Fruit fly (Drosophila melanogaster) whole organism, embryonic: ENCODE measurements around the gene Trf4-2.

Experiments used
- Atf-2 ChIP-seq: fragments of 200-800 bp; sonication (Bioruptor generic); optimal IDR thresholded peaks from 2 replicates; lab custom pipeline; 2016; ENCODE audit warnings: missing biosample characterization, missing genetic modification characterization
- CG10267 ChIP-seq: fragments of 200-800 bp; sonication (Bioruptor generic); optimal IDR thresholded peaks from 2 replicates; lab custom pipeline; 2018; ENCODE audit warnings: missing biosample characterization, mild to moderate bottlenecking, missing genetic modification characterization, moderate library complexity
- CG14860 ChIP-seq: fragments of 200-800 bp; sonication (Bioruptor generic); IDR thresholded peaks from 3 replicates; pipeline ENCODE4 v1.3.6; 2022; ENCODE audit warnings: missing biosample characterization, missing genetic modification characterization; ENCODE audit not compliant: partially characterized antibody
- CG1529 ChIP-seq: fragments of 200-800 bp; sonication (Bioruptor generic); optimal IDR thresholded peaks from 3 replicates; lab custom pipeline; 2018; ENCODE audit warnings: missing biosample characterization, missing genetic modification characterization
- CG1832 ChIP-seq: fragments of 200-800 bp; sonication (Bioruptor generic); optimal IDR thresholded peaks from 2 replicates; lab custom pipeline; 2017; ENCODE audit warnings: missing biosample characterization, mild to moderate bottlenecking, missing genetic modification characterization, inconsistent platforms
- CG2120 ChIP-seq: fragments of 200-800 bp; sonication (Bioruptor generic); optimal IDR thresholded peaks from 3 replicates; lab custom pipeline; 2016; ENCODE audit warnings: missing biosample characterization, missing genetic modification characterization
- CG3163 ChIP-seq: fragments of 200-800 bp; sonication (Bioruptor generic); optimal IDR thresholded peaks from 3 replicates; lab custom pipeline; 2016; ENCODE audit warnings: missing biosample characterization, missing genetic modification characterization
- CG33557 ChIP-seq: fragments of 200-800 bp; sonication (Bioruptor generic); optimal IDR thresholded peaks from 2 replicates; lab custom pipeline; 2019; ENCODE audit warnings: missing biosample characterization, mild to moderate bottlenecking, missing genetic modification characterization, moderate library complexity
- CG34224 ChIP-seq: fragments of 200-800 bp; sonication (Bioruptor generic); IDR thresholded peaks from 3 replicates; pipeline ENCODE4 v1.3.6; 2022; ENCODE audit warnings: missing biosample characterization, missing genetic modification characterization; ENCODE audit not compliant: partially characterized antibody
- CG4360 ChIP-seq: fragments of 200-800 bp; sonication (Bioruptor generic); IDR thresholded peaks from 2 replicates; pipeline ENCODE4 v1.3.6; 2022; ENCODE audit warnings: missing biosample characterization, missing genetic modification characterization
- CG4424 ChIP-seq: fragments of 200-800 bp; sonication (Bioruptor generic); optimal IDR thresholded peaks from 3 replicates; lab custom pipeline; 2016; ENCODE audit warnings: missing biosample characterization, missing genetic modification characterization
- CG4854 ChIP-seq: fragments of 200-800 bp; sonication (Bioruptor generic); optimal IDR thresholded peaks from 2 replicates; lab custom pipeline; 2016; ENCODE audit warnings: missing biosample characterization, missing genetic modification characterization, inconsistent platforms
- CG7786 ChIP-seq: fragments of 200-800 bp; sonication (Bioruptor generic); optimal IDR thresholded peaks from 2 replicates; lab custom pipeline; 2016; ENCODE audit warnings: missing biosample characterization, missing genetic modification characterization
- CG8290 ChIP-seq, 3 experiments: fragments of 200-800 bp; sonication (Bioruptor generic); optimal IDR thresholded peaks; 2 replicates each; lab custom pipeline; 2016 to 2019; ENCODE audit warnings: missing biosample characterization in 3 of 3, missing genetic modification characterization in 3 of 3, mild to moderate bottlenecking in 2 of 3, moderate library complexity in 1 of 3
- Chrac-16 ChIP-seq: fragments of 200-800 bp; sonication (Bioruptor generic); optimal IDR thresholded peaks from 3 replicates; lab custom pipeline; 2016; ENCODE audit warnings: missing biosample characterization, missing genetic modification characterization
- E2f2 ChIP-seq: fragments of 200-800 bp; sonication (Bioruptor generic); IDR thresholded peaks from 2 replicates; pipeline ENCODE4 v1.3.6; 2022; ENCODE audit warnings: missing biosample characterization, missing genetic modification characterization
- H2.0 ChIP-seq: fragments of 200-800 bp; sonication (Bioruptor generic); IDR thresholded peaks from 2 replicates; pipeline ENCODE4 v1.3.6; 2022; ENCODE audit warnings: missing biosample characterization, missing genetic modification characterization
- HLH4C ChIP-seq: fragments of 200-800 bp; sonication (Bioruptor generic); IDR thresholded peaks from 3 replicates; pipeline ENCODE4 v1.3.6; 2022; ENCODE audit warnings: missing biosample characterization, missing genetic modification characterization; ENCODE audit not compliant: partially characterized antibody
- Hmr ChIP-seq: fragments of 200-800 bp; sonication (Bioruptor generic); optimal IDR thresholded peaks from 3 replicates; lab custom pipeline; 2017; ENCODE audit warnings: mild to moderate bottlenecking, missing biosample characterization, missing genetic modification reagents, missing genetic modification characterization
- Kr ChIP-seq: fragments of 200-800 bp; sonication (Bioruptor generic); optimal IDR thresholded peaks from 2 replicates; lab custom pipeline; 2017; ENCODE audit warnings: missing biosample characterization, mild to moderate bottlenecking, missing genetic modification characterization
- MBD-R2 ChIP-seq: fragments of 200-800 bp; sonication (Bioruptor generic); IDR thresholded peaks from 2 replicates; pipeline ENCODE4 v1.3.6; 2022; ENCODE audit warnings: missing biosample characterization, missing genetic modification characterization
- Pdp1 ChIP-seq, 2 experiments: fragments of 200-800 bp; sonication (Bioruptor generic); optimal IDR thresholded peaks; 3 replicates each; lab custom pipeline; 2016; ENCODE audit warnings: missing biosample characterization in 2 of 2, missing genetic modification characterization in 2 of 2, mild to moderate bottlenecking in 1 of 2, moderate library complexity in 1 of 2
- Sry-δ ChIP-seq: fragments of 200-800 bp; sonication (Bioruptor generic); optimal IDR thresholded peaks from 2 replicates; lab custom pipeline; 2016; ENCODE audit warnings: missing biosample characterization, missing genetic modification characterization
- Taf1 ChIP-seq: fragments of 200-800 bp; sonication (Bioruptor generic); IDR thresholded peaks from 2 replicates; pipeline ENCODE4 v1.3.6; 2022; ENCODE audit warnings: missing biosample characterization, missing genetic modification characterization
- Xbp1 ChIP-seq: fragments of 200-800 bp; sonication (Bioruptor generic); optimal IDR thresholded peaks from 3 replicates; lab custom pipeline; 2016; ENCODE audit warnings: missing biosample characterization, mild to moderate bottlenecking, missing genetic modification characterization
- ato ChIP-seq: fragments of 200-800 bp; sonication (Bioruptor generic); IDR thresholded peaks from 2 replicates; pipeline ENCODE4 v1.3.6; 2022; ENCODE audit warnings: missing biosample characterization, missing genetic modification characterization; ENCODE audit not compliant: partially characterized antibody
- bbx ChIP-seq: fragments of 200-800 bp; sonication (Bioruptor generic); IDR thresholded peaks from 2 replicates; pipeline ENCODE4 v1.3.6; 2022; ENCODE audit warnings: missing biosample characterization, missing genetic modification characterization; ENCODE audit not compliant: partially characterized antibody
- caup ChIP-seq: fragments of 200-800 bp; sonication (Bioruptor generic); optimal IDR thresholded peaks from 3 replicates; lab custom pipeline; 2017; ENCODE audit warnings: missing biosample characterization, mild to moderate bottlenecking, missing genetic modification characterization, moderate library complexity; ENCODE audit not compliant: severe bottlenecking
- corto ChIP-seq: fragments of 200-800 bp; sonication (Bioruptor generic); optimal IDR thresholded peaks from 2 replicates; lab custom pipeline; 2016; ENCODE audit warnings: missing biosample characterization, mild to moderate bottlenecking, missing genetic modification characterization, moderate library complexity
- crp ChIP-seq, 2 experiments: fragments of 200-800 bp; sonication (Bioruptor generic); optimal IDR thresholded peaks; 2 replicates in 1 of 2; 3 replicates in 1 of 2; lab custom pipeline; 2017; ENCODE audit warnings: missing biosample characterization in 2 of 2, missing genetic modification characterization in 2 of 2, mild to moderate bottlenecking in 1 of 2, moderate library complexity in 1 of 2
- dm ChIP-seq: fragments of 200-800 bp; sonication (Bioruptor generic); optimal IDR thresholded peaks from 3 replicates; lab custom pipeline; 2016; ENCODE audit warnings: missing biosample characterization, missing genetic modification characterization
- dpn ChIP-seq, 2 experiments: fragments of 200-800 bp; sonication (Bioruptor generic); optimal IDR thresholded peaks; 3 replicates each; lab custom pipeline; 2016; ENCODE audit warnings: missing biosample characterization in 2 of 2, missing genetic modification characterization in 2 of 2
- eyg ChIP-seq: fragments of 200-800 bp; sonication (Bioruptor generic); optimal IDR thresholded peaks from 3 replicates; lab custom pipeline; 2016; ENCODE audit warnings: missing biosample characterization, missing genetic modification characterization
- gfzf ChIP-seq: fragments of 200-800 bp; sonication (Bioruptor generic); optimal IDR thresholded peaks from 2 replicates; lab custom pipeline; 2016; ENCODE audit warnings: missing biosample characterization, mild to moderate bottlenecking, missing genetic modification characterization, moderate library complexity
- inv ChIP-seq: fragments of 200-800 bp; sonication (Bioruptor generic); IDR thresholded peaks from 2 replicates; pipeline ENCODE4 v1.3.6; 2022; ENCODE audit warnings: missing biosample characterization, missing genetic modification characterization; ENCODE audit not compliant: partially characterized antibody
- jigr1 ChIP-seq: fragments of 200-800 bp; sonication (Bioruptor generic); IDR thresholded peaks from 3 replicates; pipeline ENCODE4 v1.3.6; 2022; ENCODE audit warnings: missing biosample characterization, missing genetic modification characterization
- lbe ChIP-seq: fragments of 200-800 bp; sonication (Bioruptor generic); optimal IDR thresholded peaks from 2 replicates; lab custom pipeline; 2016; ENCODE audit warnings: missing biosample characterization, mild to moderate bottlenecking, missing genetic modification characterization
- luna ChIP-seq: fragments of 200-800 bp; sonication (Bioruptor generic); optimal IDR thresholded peaks from 2 replicates; lab custom pipeline; 2016; ENCODE audit warnings: missing biosample characterization, missing genetic modification characterization
- mam ChIP-seq: fragments of 200-800 bp; sonication (Bioruptor generic); optimal IDR thresholded peaks from 3 replicates; lab custom pipeline; 2016; ENCODE audit warnings: missing biosample characterization, missing genetic modification characterization
- onecut ChIP-seq: fragments of 200-800 bp; sonication (Bioruptor generic); IDR thresholded peaks from 2 replicates; pipeline ENCODE4 v1.3.6; 2022; ENCODE audit warnings: missing biosample characterization, missing genetic modification characterization
- otp ChIP-seq: fragments of 200-800 bp; sonication (Bioruptor generic); IDR thresholded peaks from 3 replicates; pipeline ENCODE4, ENCODE4 v1.3.6; 2022; ENCODE audit warnings: missing biosample characterization, missing genetic modification characterization
- ro ChIP-seq: fragments of 200-800 bp; sonication (Bioruptor generic); IDR thresholded peaks from 2 replicates; pipeline ENCODE4 v1.3.6; 2022; ENCODE audit warnings: missing biosample characterization, missing genetic modification characterization
- schlank ChIP-seq: fragments of 200-800 bp; sonication (Bioruptor generic); optimal IDR thresholded peaks from 2 replicates; lab custom pipeline; 2018; ENCODE audit warnings: missing biosample characterization, mild to moderate bottlenecking, missing genetic modification characterization
- seq ChIP-seq: fragments of 200-800 bp; sonication (Bioruptor generic); IDR thresholded peaks from 2 replicates; pipeline ENCODE4 v1.3.6; 2022; ENCODE audit warnings: missing biosample characterization, missing genetic modification characterization
- sug ChIP-seq: fragments of 200-800 bp; optimal IDR thresholded peaks from 2 replicates; lab custom pipeline; 2019; ENCODE audit warnings: missing biosample characterization, mild to moderate bottlenecking, missing genetic modification characterization, moderate library complexity
- z ChIP-seq: fragments of 200-800 bp; sonication (Bioruptor generic); IDR thresholded peaks from 3 replicates; pipeline ENCODE4 v1.3.6; 2022; ENCODE audit warnings: missing biosample characterization, missing genetic modification characterization
- zen ChIP-seq: fragments of 200-800 bp; sonication (Bioruptor generic); optimal IDR thresholded peaks from 3 replicates; lab custom pipeline; 2018; ENCODE audit warnings: missing biosample characterization, mild to moderate bottlenecking, missing genetic modification characterization, moderate library complexity

The Trf4-2 gene

DNA sequence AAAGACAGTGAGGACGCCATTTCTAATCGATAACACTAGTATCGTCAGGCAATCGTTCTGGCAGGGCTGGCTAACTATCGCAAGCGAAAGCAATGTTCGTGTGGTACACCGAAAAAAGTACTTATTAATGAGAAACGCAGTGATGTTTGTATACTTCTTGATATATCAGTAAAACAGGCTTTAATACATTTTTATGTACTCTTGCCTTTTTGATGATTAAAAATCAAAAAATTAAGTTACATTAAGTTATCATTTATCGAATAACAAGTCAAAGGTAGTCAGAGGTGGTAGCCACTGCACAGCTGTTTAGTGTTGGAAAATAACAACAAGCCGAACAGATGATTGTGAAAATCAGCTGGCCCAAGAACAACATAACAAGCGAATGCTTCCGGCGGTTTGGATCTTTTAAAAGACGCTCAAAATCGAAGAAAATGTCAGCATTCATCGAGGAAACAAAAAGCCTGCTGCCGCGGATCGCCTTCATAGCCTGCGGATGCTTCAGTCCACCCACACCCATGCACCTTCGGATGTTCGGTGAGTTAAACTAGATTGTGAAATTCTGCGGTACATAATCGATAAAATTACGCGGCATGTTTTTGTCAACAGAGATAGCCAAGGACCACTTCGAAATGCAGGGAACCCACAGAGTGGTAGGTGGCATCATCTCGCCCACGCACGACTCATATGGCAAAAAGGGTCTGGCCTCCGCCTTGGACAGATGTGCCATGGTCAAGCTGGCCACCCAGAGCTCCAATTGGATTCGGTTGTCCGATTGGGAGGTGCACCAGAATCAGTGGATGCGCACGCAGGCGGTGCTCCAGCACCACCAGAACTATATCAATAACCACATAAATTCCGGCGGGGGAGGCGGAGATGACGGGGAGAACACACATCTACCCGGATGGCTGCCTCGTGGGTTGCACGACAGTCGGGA is 20.2 kb downstream of the Trf4-2 start, which contains the start of the genes ssh and Nmnat (continued):
- TF ChIP-seq CG4854 (GFP tag; lab: Kevin White, UChicago) = no peak
- TF ChIP-seq caup (GFP tag; lab: Kevin White, UChicago) = peak; percentile 16
- peak; percentile 34 for TF ChIP-seq gfzf (GFP tag; lab: Kevin White, UChicago)
- TF ChIP-seq seq (GFP tag; lab: Robert Waterston, UW) = no peak
- peak; percentile 32 for TF ChIP-seq luna
- no peak for TF ChIP-seq z (GFP tag; lab: Robert Waterston, UW)
- no peak for TF ChIP-seq H2.0 (GFP tag; lab: Robert Waterston, UW)
- peak; percentile 56 for TF ChIP-seq zen (tag; lab: Kevin White, UChicago)
- TF ChIP-seq MBD-R2 (GFP tag; lab: Robert Waterston, UW) = peak; percentile 92
- peak; percentile 55 for TF ChIP-seq lbe
- 0 out of 2 replicates have a peak, but pooled peaks have one; percentile 25 for TF ChIP-seq CG4360
- peak; percentile 37 for TF ChIP-seq mam (GFP tag; lab: Kevin White, UChicago)
- peak; percentile 3 for TF ChIP-seq CG33557 (GFP tag; lab: Kevin White, UChicago)
- TF ChIP-seq Xbp1 (GFP tag; lab: Kevin White, UChicago) = peak; percentile 48
- TF ChIP-seq Pdp1 (GFP tag; optimal IDR thresholded peaks at IDR 0.05; lab: Kevin White, UChicago) = peak in 1 of 2 experiments; percentile 16
- peak; percentile 68 for TF ChIP-seq CG2120 (GFP tag; lab: Kevin White, UChicago)
- peak; percentile 82 for TF ChIP-seq CG34224 (GFP tag; lab: Robert Waterston, UW)
- peak; percentile 40 for TF ChIP-seq dm
- TF ChIP-seq jigr1 (GFP tag; lab: Robert Waterston, UW) = no peak
- no peak for TF ChIP-seq corto (GFP tag; lab: Kevin White, UChicago)
- no peak for TF ChIP-seq CG1529 (GFP tag; lab: Kevin White, UChicago)
- no peak for TF ChIP-seq CG8290 (GFP tag; optimal IDR thresholded peaks at IDR 0.05; lab: Kevin White, UChicago)
- TF ChIP-seq CG8290 (tag; optimal IDR thresholded peaks at IDR 0.05; lab: Kevin White, UChicago) = no peak
- TF ChIP-seq E2f2 (GFP tag; lab: Robert Waterston, UW) = peak; percentile 32
- TF ChIP-seq Atf-2 (GFP tag; lab: Kevin White, UChicago) = peak; percentile 0
- peak; percentile 98 for TF ChIP-seq CG10267 (tag; lab: Kevin White, UChicago)
- TF ChIP-seq inv (GFP tag; lab: Robert Waterston, UW) = peak; percentile 91
- TF ChIP-seq crp (GFP tag; optimal IDR thresholded peaks at IDR 0.05; lab: Kevin White, UChicago) = peak; percentile 98 to 100
- no peak for TF ChIP-seq Taf1 (GFP tag; lab: Robert Waterston, UW)
- TF ChIP-seq schlank (tag; lab: Kevin White, UChicago) = no peak
- TF ChIP-seq bbx (GFP tag; lab: Robert Waterston, UW) = peak; percentile 87
- TF ChIP-seq HLH4C = peak; percentile 91
- peak; percentile 34 to 56 for TF ChIP-seq dpn (GFP tag; optimal IDR thresholded peaks at IDR 0.05; lab: Kevin White, UChicago)
- peak; percentile 61 for TF ChIP-seq sug (tag; lab: Kevin White, UChicago)
- no peak for TF ChIP-seq ro (GFP tag; lab: Robert Waterston, UW)
- peak; percentile 95 for TF ChIP-seq Sry-δ
- TF ChIP-seq CG3163 (GFP tag; lab: Kevin White, UChicago) = peak; percentile 4
- TF ChIP-seq eyg (GFP tag; lab: Kevin White, UChicago) = peak; percentile 30
- TF ChIP-seq otp (GFP tag; lab: Robert Waterston, UW) = no peak
- no peak for TF ChIP-seq Hmr
- peak; percentile 63 for TF ChIP-seq ato (GFP tag; lab: Robert Waterston, UW)
- peak; percentile 19 for TF ChIP-seq CG4424 (GFP tag; lab: Kevin White, UChicago)
- peak; percentile 83 for TF ChIP-seq CG14860 (GFP tag; lab: Robert Waterston, UW)
- no peak for TF ChIP-seq Kr (GFP tag; lab: Kevin White, UChicago)
- peak; percentile 96 for TF ChIP-seq onecut (GFP tag; lab: Robert Waterston, UW)
- TF ChIP-seq CG1832 (GFP tag; lab: Kevin White, UChicago) = no peak
- peak; percentile 39 for TF ChIP-seq Chrac-16 (GFP tag; lab: Kevin White, UChicago)
- peak; percentile 10 for TF ChIP-seq CG7786 (GFP tag; lab: Kevin White, UChicago)
